Worm (Caenorhabditis elegans) whole organism, L3 larva: ENCODE measurements around the gene Y48C3A.20.

Experiments used
- R02D3.7 ChIP-seq: fragments of 150-350 bp; optimal IDR thresholded peaks from 2 replicates; lab custom pipeline; 2014; ENCODE audit warnings: missing biosample characterization, missing genetic modification characterization
- aly-2 ChIP-seq: fragments of 150-350 bp; optimal IDR thresholded peaks from 2 replicates; lab custom pipeline; 2014; ENCODE audit warnings: missing biosample characterization, missing genetic modification characterization
- ama-1 ChIP-seq: fragments of 150-350 bp; optimal IDR thresholded peaks from 2 replicates; lab custom pipeline; 2018
- ceh-28 ChIP-seq: fragments of 150-350 bp; optimal IDR thresholded peaks from 2 replicates; lab custom pipeline; 2014; ENCODE audit warnings: missing biosample characterization, missing genetic modification reagents, missing genetic modification characterization
- ceh-82 ChIP-seq: fragments of 150-350 bp; optimal IDR thresholded peaks from 2 replicates; lab custom pipeline; 2014; ENCODE audit warnings: missing biosample characterization, missing genetic modification characterization
- ceh-9 ChIP-seq: sonication (generic microtip); optimal IDR thresholded peaks from 2 replicates; lab custom pipeline; 2018; ENCODE audit warnings: missing biosample characterization, missing genetic modification characterization
- daf-12 ChIP-seq: fragments of 150-350 bp; optimal IDR thresholded peaks from 2 replicates; lab custom pipeline; 2014; ENCODE audit warnings: missing biosample characterization, missing genetic modification reagents, missing genetic modification characterization
- egl-27 ChIP-seq: sonication (generic microtip); optimal IDR thresholded peaks from 4 replicates; lab custom pipeline; 2017; ENCODE audit warnings: missing biosample characterization, missing genetic modification reagents, missing genetic modification characterization
- egl-5 ChIP-seq: fragments of 150-350 bp; optimal IDR thresholded peaks from 2 replicates; lab custom pipeline; 2017; ENCODE audit warnings: missing biosample characterization, missing genetic modification reagents, missing genetic modification characterization, inconsistent platforms
- elt-1 ChIP-seq: fragments of 150-350 bp; optimal IDR thresholded peaks from 2 replicates; lab custom pipeline; 2014; ENCODE audit warnings: missing biosample characterization, missing genetic modification characterization
- elt-2 ChIP-seq: sonication (generic microtip); optimal IDR thresholded peaks from 2 replicates; lab custom pipeline; 2016; ENCODE audit warnings: missing genetic modification reagents, mild to moderate bottlenecking, missing genetic modification characterization, missing compliant biosample characterization
- elt-3 ChIP-seq, 3 experiments: fragments of 150-350 bp in 1 of 3; sonication (generic microtip) in 2 of 3; optimal IDR thresholded peaks; 2 replicates in 2 of 3; 4 replicates in 1 of 3; lab custom pipeline; 2014 to 2017; ENCODE audit warnings: missing biosample characterization in 3 of 3, missing genetic modification characterization in 3 of 3
- eor-1 ChIP-seq, 2 experiments: fragments of 150-350 bp; optimal IDR thresholded peaks; 2 replicates each; lab custom pipeline; 2014 to 2018; ENCODE audit warnings: missing biosample characterization in 2 of 2, missing genetic modification characterization in 2 of 2
- fkh-10 ChIP-seq: sonication (generic microtip); optimal IDR thresholded peaks from 2 replicates; lab custom pipeline; 2017; ENCODE audit warnings: missing biosample characterization, missing genetic modification reagents, missing genetic modification characterization
- fos-1 ChIP-seq: fragments of 150-350 bp; optimal IDR thresholded peaks from 2 replicates; lab custom pipeline; 2014; ENCODE audit warnings: missing biosample characterization, missing genetic modification characterization
- lin-15B ChIP-seq: fragments of 150-350 bp; optimal IDR thresholded peaks from 2 replicates; lab custom pipeline; 2014; ENCODE audit warnings: missing biosample characterization, missing genetic modification characterization
- lin-39 ChIP-seq: fragments of 150-350 bp; optimal IDR thresholded peaks from 2 replicates; lab custom pipeline; 2018; ENCODE audit warnings: missing biosample characterization, missing genetic modification reagents, missing genetic modification characterization
- lsy-12 ChIP-seq: sonication (generic microtip); optimal IDR thresholded peaks from 2 replicates; lab custom pipeline; 2016; ENCODE audit warnings: mild to moderate bottlenecking, missing genetic modification characterization, missing compliant biosample characterization
- mdl-1 ChIP-seq: fragments of 150-350 bp; optimal IDR thresholded peaks from 2 replicates; lab custom pipeline; 2014; ENCODE audit warnings: missing biosample characterization, missing genetic modification characterization
- nfya-1 ChIP-seq: sonication (generic microtip); optimal IDR thresholded peaks from 2 replicates; lab custom pipeline; 2017; ENCODE audit warnings: missing genetic modification characterization, mild to moderate bottlenecking, missing compliant biosample characterization, antibody characterized with exemption, moderate library complexity; ENCODE audit not compliant: insufficient read depth
- nhr-11 ChIP-seq: fragments of 150-350 bp; optimal IDR thresholded peaks from 2 replicates; lab custom pipeline; 2014; ENCODE audit warnings: missing biosample characterization, missing genetic modification characterization
- nhr-12 ChIP-seq: fragments of 150-350 bp; optimal IDR thresholded peaks from 2 replicates; lab custom pipeline; 2014; ENCODE audit warnings: missing biosample characterization, missing genetic modification characterization
- nhr-23 ChIP-seq: fragments of 150-350 bp; optimal IDR thresholded peaks from 2 replicates; lab custom pipeline; 2014; ENCODE audit warnings: missing biosample characterization, missing genetic modification reagents, missing genetic modification characterization
- nhr-237 ChIP-seq: fragments of 150-350 bp; optimal IDR thresholded peaks from 2 replicates; lab custom pipeline; 2014; ENCODE audit warnings: missing biosample characterization, missing genetic modification characterization
- nhr-67 ChIP-seq: fragments of 150-350 bp; optimal IDR thresholded peaks from 2 replicates; lab custom pipeline; 2014; ENCODE audit warnings: missing biosample characterization, missing genetic modification characterization
- nhr-76 ChIP-seq: fragments of 150-350 bp; sonication (generic microtip); optimal IDR thresholded peaks from 5 replicates; lab custom pipeline; 2014; ENCODE audit warnings: missing biosample characterization, missing genetic modification characterization
- nhr-77 ChIP-seq: fragments of 150-350 bp; optimal IDR thresholded peaks from 2 replicates; lab custom pipeline; 2014; ENCODE audit warnings: missing biosample characterization, missing genetic modification characterization
- pha-4 ChIP-seq: fragments of 150-350 bp; optimal IDR thresholded peaks from 2 replicates; lab custom pipeline; 2014; ENCODE audit warnings: missing biosample characterization, missing genetic modification reagents, missing genetic modification characterization
- pqm-1 ChIP-seq: fragments of 150-350 bp; optimal IDR thresholded peaks from 2 replicates; lab custom pipeline; 2017; ENCODE audit warnings: missing biosample characterization, missing genetic modification characterization, inconsistent platforms
- sea-2 ChIP-seq: fragments of 150-350 bp; sonication (generic microtip); optimal IDR thresholded peaks from 4 replicates; lab custom pipeline; 2014; ENCODE audit warnings: missing biosample characterization, missing genetic modification reagents, missing genetic modification characterization
- skn-1 ChIP-seq: fragments of 150-350 bp; optimal IDR thresholded peaks from 2 replicates; lab custom pipeline; 2014; ENCODE audit warnings: missing biosample characterization, missing genetic modification characterization
- snpc-4 ChIP-seq: fragments of 150-350 bp; optimal IDR thresholded peaks from 2 replicates; lab custom pipeline; 2014; ENCODE audit warnings: missing biosample characterization, missing genetic modification characterization
- tbx-2 ChIP-seq: sonication (generic microtip); optimal IDR thresholded peaks from 2 replicates; lab custom pipeline; 2016; ENCODE audit warnings: mild to moderate bottlenecking, missing genetic modification characterization, missing compliant biosample characterization
- unc-39 ChIP-seq: sonication (generic microtip); optimal IDR thresholded peaks from 4 replicates; lab custom pipeline; 2017; ENCODE audit warnings: missing biosample characterization, missing genetic modification characterization
- zag-1 ChIP-seq: fragments of 150-350 bp; optimal IDR thresholded peaks from 2 replicates; lab custom pipeline; 2014; ENCODE audit warnings: missing biosample characterization, missing genetic modification characterization
- ztf-4 ChIP-seq: fragments of 150-350 bp; optimal IDR thresholded peaks from 2 replicates; lab custom pipeline; 2014; ENCODE audit warnings: missing biosample characterization, missing genetic modification characterization

The Y48C3A.20 gene

DNA sequence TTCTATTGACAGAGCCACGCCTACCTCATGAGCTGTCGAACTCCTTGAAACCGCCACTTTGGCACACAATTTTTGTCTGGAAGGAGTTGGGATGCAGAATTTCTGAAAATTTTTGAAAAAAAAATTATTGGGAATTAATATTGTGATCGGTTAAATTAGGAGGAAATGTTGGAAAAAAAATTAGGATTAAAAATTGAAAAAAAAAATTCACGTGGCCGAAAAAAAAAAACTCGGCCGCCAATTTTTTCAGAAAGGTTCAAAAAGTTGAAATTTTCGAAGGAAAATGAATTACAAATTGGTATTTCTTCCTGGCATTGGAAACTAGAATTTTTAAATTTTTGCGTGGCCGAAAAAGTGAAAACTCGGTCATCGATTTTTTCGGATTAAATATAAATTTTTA, 13.3 kb upstream of the Y48C3A.20 start, which contains the start of gene dmsr-3:
Gene dmsr-3 (minus strand): TSS at position 101 of the 400 bp plus-strand sequence.
- TF ChIP-seq ama-1 (lab: Kevin White, UChicago) (no peak), nhr-77 (tag; lab: Kevin White, UChicago) (no peak), nhr-237 (tag; lab: Kevin White, UChicago) (no peak)

- TF ChIP-seq ztf-4 (no peak), ceh-82 (tag; lab: Kevin White, UChicago) (no peak), nhr-12 (tag; lab: Kevin White, UChicago) (no peak), egl-27 (no peak), fos-1 (tag; lab: Kevin White, UChicago) (no peak), elt-3 (tag; optimal IDR thresholded peaks at IDR 0.05; lab: Kevin White, UChicago) (no peak), lsy-12 (no peak), snpc-4 (tag; lab: Kevin White, UChicago) (no peak), nhr-77 (tag; lab: Kevin White, UChicago) (no peak)
These were observed 1.6 kb upstream of the Y48C3A.20 start for ce11 chrII:13367784-13368183.

DNA sequence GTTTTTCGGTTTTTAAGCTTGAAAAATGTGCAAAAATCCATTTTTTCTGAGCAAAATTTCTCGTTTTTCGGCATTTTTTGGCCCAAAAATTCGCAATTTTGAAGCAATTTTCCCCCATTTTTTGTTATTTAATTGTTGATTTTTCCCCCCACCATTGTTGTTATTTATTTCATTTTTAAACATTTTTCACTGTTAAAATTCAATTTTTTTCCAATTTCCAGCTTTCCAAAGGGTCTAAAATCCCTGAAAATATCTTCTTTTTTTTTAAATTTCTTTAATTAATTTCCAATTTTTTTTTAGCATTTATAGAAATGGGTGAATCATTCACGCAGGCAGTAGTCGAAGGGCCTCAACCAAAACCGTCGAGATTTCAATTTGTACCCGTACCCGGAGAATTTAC, 6.7 kb downstream of the Y48C3A.20 start, which contains the start of gene Y48C3A.12:
Gene Y48C3A.12 (plus strand): TSS at position 301 of the 400 bp plus-strand sequence.
- TF ChIP-seq ceh-9 = no peak
- no peak for TF ChIP-seq egl-5 (tag; lab: Kevin White, UChicago)
- no peak for TF ChIP-seq R02D3.7
- no peak for TF ChIP-seq nhr-77 (tag; lab: Kevin White, UChicago)
- TF ChIP-seq ztf-4 = no peak
- TF ChIP-seq eor-1 (tag; optimal IDR thresholded peaks at IDR 0.05; lab: Kevin White, UChicago) = no peak
- TF ChIP-seq zag-1 (tag; lab: Kevin White, UChicago) = no peak
- no peak for TF ChIP-seq nhr-67 (tag; lab: Kevin White, UChicago)
- no peak for TF ChIP-seq sea-2
- no peak for TF ChIP-seq snpc-4 (tag; lab: Kevin White, UChicago)
- no peak for TF ChIP-seq pqm-1 (tag; lab: Kevin White, UChicago)
- TF ChIP-seq pha-4 (tag; lab: Kevin White, UChicago) = no peak
- TF ChIP-seq unc-39 (tag; lab: Kevin White, UChicago) = no peak
- no peak for TF ChIP-seq elt-3 (tag; optimal IDR thresholded peaks at IDR 0.05; lab: Kevin White, UChicago)
- no peak for TF ChIP-seq nhr-76 (tag; lab: Kevin White, UChicago)
- no peak for TF ChIP-seq lin-39
- TF ChIP-seq fkh-10 = no peak
- no peak for TF ChIP-seq egl-27
- TF ChIP-seq ceh-28 (tag; lab: Kevin White, UChicago) = no peak

ce11 chrII:13383061-13383460, 13.7 kb downstream of the Y48C3A.20 start:
- no peak for TF ChIP-seq lin-39
- TF ChIP-seq tbx-2 (tag; lab: Kevin White, UChicago) = no peak
- TF ChIP-seq egl-27 = no peak
- TF ChIP-seq elt-2 = no peak
- TF ChIP-seq skn-1 = no peak
- no peak for TF ChIP-seq ceh-82 (tag; lab: Kevin White, UChicago)
- no peak for TF ChIP-seq nfya-1
- no peak for TF ChIP-seq pha-4 (tag; lab: Kevin White, UChicago)
- TF ChIP-seq ceh-9 = no peak
- TF ChIP-seq pqm-1 (tag; lab: Kevin White, UChicago) = no peak
- no peak for TF ChIP-seq mdl-1 (tag; lab: Kevin White, UChicago)
- no peak for TF ChIP-seq R02D3.7
- TF ChIP-seq nhr-77 (tag; lab: Kevin White, UChicago) = no peak
- no peak for TF ChIP-seq nhr-76 (tag; lab: Kevin White, UChicago)
- TF ChIP-seq elt-3 (tag; optimal IDR thresholded peaks at IDR 0.05; lab: Kevin White, UChicago) = no peak
- TF ChIP-seq elt-1 (tag; lab: Kevin White, UChicago) = no peak

ce11 chrII:13389461-13389860, 20.1 kb downstream of the Y48C3A.20 start, which contains the start of gene Y48C3A.14:
Gene Y48C3A.14 (plus strand): TSS chrII:13389761.
- TF ChIP-seq lin-15B (tag; lab: Kevin White, UChicago) (no peak), lin-39 (no peak), nhr-11 (no peak), nhr-77 (tag; lab: Kevin White, UChicago) (no peak), nhr-237 (tag; lab: Kevin White, UChicago) (no peak), skn-1 (no peak), elt-2 (no peak), daf-12 (tag; lab: Kevin White, UChicago) (no peak), pqm-1 (tag; lab: Kevin White, UChicago) (no peak), ceh-82 (tag; lab: Kevin White, UChicago) (no peak), elt-3 (tag; optimal IDR thresholded peaks at IDR 0.05; lab: Kevin White, UChicago) (no peak), aly-2 (tag; lab: Kevin White, UChicago) (no peak), fkh-10 (no peak), elt-1 (tag; lab: Kevin White, UChicago) (no peak), nhr-23 (tag; lab: Kevin White, UChicago) (no peak), tbx-2 (tag; lab: Kevin White, UChicago) (no peak)
